Worm (Caenorhabditis elegans) whole organism, L1 larva: ENCODE results near the gene srxa-10.

ENCODE experiments used
- C04F5.9 ChIP-seq: sonication (generic microtip); optimal IDR thresholded peaks from 2 replicates; lab custom pipeline; 2016; ENCODE audit warnings: missing genetic modification characterization, missing compliant biosample characterization
- Y116A8C.19 ChIP-seq: sonication (generic microtip); optimal IDR thresholded peaks from 2 replicates; lab custom pipeline; 2016; ENCODE audit warnings: missing compliant biosample characterization, missing genetic modification characterization, borderline replicate concordance
- ceh-63 ChIP-seq: fragments of 200-800 bp; sonication (Bioruptor generic); optimal IDR thresholded peaks from 2 replicates; lab custom pipeline; 2018; ENCODE audit warnings: mild to moderate bottlenecking, missing genetic modification characterization, missing compliant biosample characterization
- ceh-82 ChIP-seq, 3 experiments: fragments of 150-350 bp in 1 of 3; sonication (generic microtip) in 2 of 3; optimal IDR thresholded peaks; 2 replicates each; lab custom pipeline; 2014 to 2017; ENCODE audit warnings: missing biosample characterization in 3 of 3, missing genetic modification characterization in 3 of 3
- ces-1 ChIP-seq: fragments of 150-350 bp; optimal IDR thresholded peaks from 2 replicates; lab custom pipeline; 2014; ENCODE audit warnings: missing biosample characterization, missing genetic modification reagents, missing genetic modification characterization
- dpl-1 ChIP-seq, 3 experiments: fragments of 150-350 bp in 2 of 3; sonication (generic microtip) in 1 of 3; optimal IDR thresholded peaks; 2 replicates each; lab custom pipeline; 2014 to 2017; ENCODE audit warnings: missing biosample characterization in 3 of 3, missing genetic modification characterization in 3 of 3, missing genetic modification reagents in 3 of 3
- efl-1 ChIP-seq, 4 experiments: fragments of 150-350 bp; optimal IDR thresholded peaks in 3 of 4; peaks in 1 of 4; 1 replicate in 1 of 4; 2 replicates in 3 of 4; lab custom pipeline; 2014; ENCODE audit warnings: missing biosample characterization in 2 of 4, missing genetic modification characterization in 2 of 4, missing genetic modification reagents in 2 of 4
- efl-3 ChIP-seq: fragments of 200-800 bp; sonication (Bioruptor generic); optimal IDR thresholded peaks from 2 replicates; lab custom pipeline; 2018; ENCODE audit warnings: mild to moderate bottlenecking, missing genetic modification characterization, missing compliant biosample characterization
- egl-13 ChIP-seq: sonication (generic microtip); optimal IDR thresholded peaks from 2 replicates; lab custom pipeline; 2016; ENCODE audit warnings: missing genotype, missing genetic modification reagents, missing genetic modification characterization, missing compliant biosample characterization
- egl-27 ChIP-seq, 2 experiments: fragments of 150-350 bp in 1 of 2; sonication (generic microtip); optimal IDR thresholded peaks; 3 replicates each; lab custom pipeline; 2017 to 2018; ENCODE audit warnings: missing biosample characterization in 2 of 2, missing genetic modification characterization in 2 of 2, missing genetic modification reagents in 2 of 2
- ets-5 ChIP-seq: fragments of 200-800 bp; sonication (Bioruptor generic); IDR thresholded peaks from 2 replicates; pipeline ENCODE4 v1.3.6; 2022; ENCODE audit warnings: missing genetic modification characterization, missing compliant biosample characterization
- fkh-8 ChIP-seq: sonication (generic microtip); optimal IDR thresholded peaks from 2 replicates; lab custom pipeline; 2016; ENCODE audit warnings: mild to moderate bottlenecking, missing genetic modification characterization, missing compliant biosample characterization
- fos-1 ChIP-seq: fragments of 150-350 bp; optimal IDR thresholded peaks from 2 replicates; lab custom pipeline; 2014; ENCODE audit warnings: missing biosample characterization, missing genetic modification characterization
- hlh-17 ChIP-seq: fragments of 200-800 bp; sonication (Bioruptor generic); optimal IDR thresholded peaks from 2 replicates; lab custom pipeline; 2018; ENCODE audit warnings: missing genetic modification characterization, mild to moderate bottlenecking, missing compliant biosample characterization, moderate library complexity, borderline replicate concordance
- hpl-2 ChIP-seq: fragments of 150-350 bp; optimal IDR thresholded peaks from 2 replicates; lab custom pipeline; 2014; ENCODE audit warnings: missing biosample characterization, missing genetic modification reagents, missing genetic modification characterization
- isw-1 ChIP-seq: fragments of 200-800 bp; sonication (Bioruptor generic); IDR thresholded peaks from 2 replicates; pipeline ENCODE4 v1.3.6; 2022; ENCODE audit warnings: missing genetic modification characterization, missing compliant biosample characterization
- lin-13 ChIP-seq: fragments of 150-350 bp; optimal IDR thresholded peaks from 2 replicates; lab custom pipeline; 2014; ENCODE audit warnings: missing biosample characterization, missing genetic modification reagents, missing genetic modification characterization
- lsy-2 ChIP-seq, 2 experiments: fragments of 150-350 bp; optimal IDR thresholded peaks; 2 replicates each; lab custom pipeline; 2014; ENCODE audit warnings: missing biosample characterization in 2 of 2, missing genetic modification characterization in 2 of 2
- mef-2 ChIP-seq: fragments of 150-350 bp; optimal IDR thresholded peaks from 2 replicates; lab custom pipeline; 2014; ENCODE audit warnings: missing biosample characterization, missing genetic modification characterization
- nhr-11 ChIP-seq: fragments of 150-350 bp; optimal IDR thresholded peaks from 2 replicates; lab custom pipeline; 2014; ENCODE audit warnings: missing biosample characterization, missing genetic modification characterization
- nhr-19 ChIP-seq: fragments of 200-800 bp; sonication (Bioruptor generic); conservative IDR thresholded peaks from 2 replicates; pipeline ENCODE4 v1.3.6; 2022; ENCODE audit warnings: missing genetic modification characterization, missing compliant biosample characterization
- nhr-20 ChIP-seq: sonication (generic microtip); optimal IDR thresholded peaks from 2 replicates; lab custom pipeline; 2016; ENCODE audit warnings: mild to moderate bottlenecking, missing genetic modification characterization, missing compliant biosample characterization
- nhr-237 ChIP-seq: fragments of 150-350 bp; optimal IDR thresholded peaks from 2 replicates; lab custom pipeline; 2014; ENCODE audit warnings: missing biosample characterization, missing genetic modification characterization
- nhr-71 ChIP-seq: sonication (generic microtip); optimal IDR thresholded peaks from 2 replicates; lab custom pipeline; 2016; ENCODE audit warnings: mild to moderate bottlenecking, missing genetic modification characterization, moderate library complexity, missing compliant biosample characterization
- nhr-76 ChIP-seq: sonication (generic microtip); optimal IDR thresholded peaks from 2 replicates; lab custom pipeline; 2017; ENCODE audit warnings: missing biosample characterization, missing genetic modification characterization
- nhr-84 ChIP-seq: sonication (generic microtip); optimal IDR thresholded peaks from 2 replicates; lab custom pipeline; 2017; ENCODE audit warnings: missing biosample characterization, missing genetic modification characterization
- nhr-85 ChIP-seq: sonication (generic microtip); peaks from one replicate; lab custom pipeline; 2016; ENCODE audit warnings: missing genetic modification characterization, inconsistent platforms, missing compliant biosample characterization
- nhr-90 ChIP-seq: sonication (generic microtip); optimal IDR thresholded peaks from 2 replicates; lab custom pipeline; 2016; ENCODE audit warnings: mild to moderate bottlenecking, missing genetic modification characterization, missing compliant biosample characterization; ENCODE audit not compliant: poor library complexity
- pag-3 ChIP-seq: sonication (generic microtip); optimal IDR thresholded peaks from 2 replicates; lab custom pipeline; 2017; ENCODE audit warnings: missing genetic modification characterization, mild to moderate bottlenecking, missing compliant biosample characterization, antibody characterized with exemption, borderline replicate concordance; ENCODE audit not compliant: insufficient read depth
- pqm-1 ChIP-seq: sonication (generic microtip); optimal IDR thresholded peaks from 3 replicates; lab custom pipeline; 2017; ENCODE audit warnings: missing biosample characterization, missing genetic modification characterization
- rnt-1 ChIP-seq: sonication (generic microtip); optimal IDR thresholded peaks from 2 replicates; lab custom pipeline; 2016; ENCODE audit warnings: mild to moderate bottlenecking, missing genetic modification characterization, moderate library complexity, missing compliant biosample characterization
- swsn-7 ChIP-seq: sonication (generic microtip); optimal IDR thresholded peaks from 2 replicates; lab custom pipeline; 2016; ENCODE audit warnings: missing genetic modification characterization, missing compliant biosample characterization
- tbx-2 ChIP-seq: sonication (generic microtip); optimal IDR thresholded peaks from 2 replicates; lab custom pipeline; 2016; ENCODE audit warnings: missing genetic modification characterization, missing compliant biosample characterization
- unc-30 ChIP-seq: sonication (generic microtip); optimal IDR thresholded peaks from 2 replicates; lab custom pipeline; 2017; ENCODE audit warnings: missing biosample characterization, missing genetic modification characterization
- unc-62 ChIP-seq: fragments of 150-350 bp; optimal IDR thresholded peaks from 2 replicates; lab custom pipeline; 2014; ENCODE audit warnings: missing biosample characterization, missing genetic modification reagents, missing genetic modification characterization
- unc-86 ChIP-seq: sonication (generic microtip); optimal IDR thresholded peaks from 2 replicates; lab custom pipeline; 2016; ENCODE audit warnings: missing genetic modification characterization, missing compliant biosample characterization
- unc-98 ChIP-seq: fragments of 200-800 bp; sonication (Bioruptor generic); IDR thresholded peaks from 2 replicates; pipeline ENCODE4 v1.3.6; 2022; ENCODE audit warnings: missing genetic modification characterization, missing compliant biosample characterization
- vab-15 ChIP-seq: sonication (generic microtip); optimal IDR thresholded peaks from 2 replicates; lab custom pipeline; 2017; ENCODE audit warnings: missing genotype, mild to moderate bottlenecking, missing genetic modification characterization, missing compliant biosample characterization
- xbp-1 ChIP-seq: sonication (generic microtip); optimal IDR thresholded peaks from 2 replicates; lab custom pipeline; 2016; ENCODE audit warnings: missing genetic modification characterization, missing compliant biosample characterization
- zag-1 ChIP-seq: fragments of 150-350 bp; optimal IDR thresholded peaks from 2 replicates; lab custom pipeline; 2014; ENCODE audit warnings: missing biosample characterization, missing genetic modification characterization
- zip-4 ChIP-seq: fragments of 200-800 bp; sonication (Bioruptor generic); optimal IDR thresholded peaks from 2 replicates; lab custom pipeline; 2018; ENCODE audit warnings: mild to moderate bottlenecking, missing genetic modification characterization, moderate library complexity, missing compliant biosample characterization
- ztf-11 ChIP-seq, 2 experiments: sonication (generic microtip); optimal IDR thresholded peaks; 2 replicates each; lab custom pipeline; 2016 to 2017; ENCODE audit warnings: missing genetic modification characterization in 2 of 2, missing biosample characterization in 1 of 2, missing compliant biosample characterization in 1 of 2
- ztf-4 ChIP-seq: fragments of 150-350 bp; optimal IDR thresholded peaks from 2 replicates; lab custom pipeline; 2014; ENCODE audit warnings: missing biosample characterization, missing genetic modification characterization

The srxa-10 gene

DNA sequence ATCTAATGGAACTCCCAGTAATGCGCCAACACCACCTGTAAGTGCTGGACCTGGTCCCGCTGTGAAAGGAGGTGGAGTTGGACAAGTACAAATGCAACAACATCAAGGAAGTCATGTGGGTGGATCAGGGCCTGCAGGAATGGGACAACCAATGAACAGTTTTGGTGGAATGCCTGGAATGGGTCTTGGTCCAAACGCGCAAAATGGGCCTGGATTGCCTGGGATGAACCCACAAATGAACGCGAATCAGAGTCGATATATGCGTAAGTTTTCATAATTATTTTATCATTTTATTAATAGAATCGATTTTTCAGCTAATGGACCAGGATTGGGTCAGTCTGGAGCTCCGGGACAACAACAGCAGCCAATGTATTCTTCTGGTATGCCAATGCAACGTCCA, 24.0 kb downstream of the srxa-10 start:
- no peak for TF ChIP-seq nhr-84 (tag; lab: Kevin White, UChicago)
- no peak for TF ChIP-seq efl-1 (optimal IDR thresholded peaks at IDR 0.05; lab: Kevin White, UChicago)
- TF ChIP-seq efl-1 (GFP tag; optimal IDR thresholded peaks at IDR 0.05 in 1 of 2; lab: Kevin White, UChicago) = peak in 1 of 2 experiments; percentile 90
- no peak for TF ChIP-seq C04F5.9

DNA sequence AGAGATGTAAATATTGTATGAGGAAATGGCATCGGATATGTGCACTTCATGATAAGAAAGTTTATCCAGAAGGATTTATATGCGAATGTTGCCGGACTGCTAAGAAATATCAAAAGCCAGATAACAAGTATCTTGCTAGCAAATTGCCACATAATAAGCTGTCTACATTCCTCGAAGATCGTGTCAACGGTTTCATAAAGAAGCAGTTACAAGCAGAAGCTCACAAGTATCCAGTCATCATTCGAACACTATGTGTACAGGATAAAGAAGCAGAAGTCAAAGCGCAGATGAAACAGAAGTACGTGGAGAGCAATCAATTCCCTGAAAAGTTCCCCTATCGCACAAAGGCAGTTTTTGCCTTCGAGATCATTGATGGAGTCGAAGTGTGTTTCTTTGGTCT, 25.8 kb downstream of the srxa-10 start:
- TF ChIP-seq dpl-1 (GFP tag; optimal IDR thresholded peaks at IDR 0.05; lab: Kevin White, UChicago) (no peak), nhr-90 (no peak), egl-13 (tag; lab: Kevin White, UChicago) (no peak), hpl-2 (GFP tag; lab: Kevin White, UChicago) (no peak), nhr-71 (tag; lab: Kevin White, UChicago) (no peak), unc-86 (tag; lab: Kevin White, UChicago) (no peak), egl-27 (tag; optimal IDR thresholded peaks at IDR 0.05; lab: Kevin White, UChicago) (no peak), ces-1 (GFP tag; lab: Kevin White, UChicago) (no peak), fkh-8 (tag; lab: Kevin White, UChicago) (no peak), mef-2 (tag; lab: Kevin White, UChicago) (no peak)
- TF ChIP-seq, all 84 proteins: peak for 0

DNA sequence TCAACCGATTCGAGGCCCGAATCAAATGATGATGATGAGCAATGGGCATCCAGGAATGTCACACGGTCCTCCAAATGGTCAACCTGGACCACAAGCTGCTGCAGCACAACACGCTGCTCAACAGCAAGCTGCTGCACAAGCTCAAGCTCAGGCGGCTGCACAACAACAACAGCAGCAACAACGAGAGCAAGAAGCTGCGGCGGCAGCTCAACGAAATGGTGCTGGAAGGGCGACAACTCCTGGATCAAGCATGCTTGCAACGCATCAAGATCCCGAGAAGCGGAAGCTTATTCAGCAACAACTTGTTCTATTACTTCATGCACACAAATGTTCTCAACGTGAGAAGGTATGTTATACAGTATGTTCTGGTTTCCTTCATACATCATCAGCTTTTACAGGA, 28.3 kb downstream of the srxa-10 start:
- no peak for TF ChIP-seq efl-1 (optimal IDR thresholded peaks at IDR 0.05; lab: Kevin White, UChicago)
- TF ChIP-seq efl-1 (GFP tag; optimal IDR thresholded peaks at IDR 0.05 in 1 of 2; lab: Kevin White, UChicago) = peak in 1 of 2 experiments; percentile 73
- TF ChIP-seq swsn-7 (tag; lab: Kevin White, UChicago) = no peak

DNA sequence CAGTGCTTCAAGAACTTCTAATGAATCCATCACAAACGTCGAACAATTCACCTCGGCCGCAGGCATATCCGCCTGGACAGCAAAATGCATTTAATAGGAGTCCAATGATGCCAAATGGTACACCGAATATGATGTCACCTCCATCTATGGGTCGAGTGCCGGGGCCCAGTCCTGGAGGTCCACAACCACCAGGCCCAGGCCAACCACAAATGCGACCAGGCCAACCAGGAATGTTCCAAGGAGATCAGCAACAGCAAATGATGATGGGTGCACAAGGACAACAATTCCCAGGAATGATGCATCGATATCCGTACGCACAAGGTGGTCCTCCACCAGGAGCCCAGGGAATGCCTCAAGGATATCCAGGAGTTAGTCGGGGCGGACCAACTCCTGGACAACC, 29.3 kb downstream of the srxa-10 start:
- no peak for TF ChIP-seq ceh-63
- TF ChIP-seq efl-3 (GFP tag; lab: Kevin White, UChicago) = no peak
- no peak for TF ChIP-seq nhr-76 (tag; lab: Kevin White, UChicago)
- TF ChIP-seq nhr-19 (GFP tag; lab: Robert Waterston, UW) = no peak
- no peak for TF ChIP-seq ceh-82 (tag; optimal IDR thresholded peaks at IDR 0.05; lab: Kevin White, UChicago)
- peak; percentile 51 for TF ChIP-seq nhr-85 (tag; lab: Kevin White, UChicago)
- no peak for TF ChIP-seq ets-5 (GFP tag; lab: Robert Waterston, UW)
- no peak for TF ChIP-seq egl-13 (tag; lab: Kevin White, UChicago)
- TF ChIP-seq efl-1 (optimal IDR thresholded peaks at IDR 0.05; lab: Kevin White, UChicago) = no peak
- peak in 1 of 2 experiments; percentile 30 for TF ChIP-seq efl-1 (GFP tag; optimal IDR thresholded peaks at IDR 0.05 in 1 of 2; lab: Kevin White, UChicago)
- no peak for TF ChIP-seq Y116A8C.19 (tag; lab: Kevin White, UChicago)

DNA sequence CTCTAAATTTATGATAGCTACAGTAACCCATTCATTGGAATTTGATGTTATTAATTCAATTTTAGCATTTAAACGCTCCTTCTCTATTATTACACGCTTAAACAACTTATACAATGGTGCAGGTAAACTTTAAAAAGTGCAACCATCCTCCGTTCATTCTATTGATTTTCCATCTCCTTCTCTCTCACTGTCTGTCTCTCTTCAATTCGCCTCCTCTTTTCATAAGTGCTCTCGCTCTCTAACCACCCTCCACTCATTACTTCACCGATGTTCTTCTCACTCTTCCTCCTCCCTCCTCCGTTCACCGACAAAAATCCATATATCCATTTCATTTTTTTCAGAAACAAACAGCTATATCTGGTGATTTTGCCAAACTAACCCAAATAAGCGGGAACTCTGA, 30.2 kb downstream of the srxa-10 start, which contains the start of gene cbp-1:
TSS of gene cbp-1 (plus strand) at position 335 of the 400 bp plus-strand sequence.
- no peak for TF ChIP-seq hpl-2 (GFP tag; lab: Kevin White, UChicago)
- TF ChIP-seq xbp-1 = peak; percentile 25
- TF ChIP-seq nhr-237 (tag; lab: Kevin White, UChicago) = no peak
- no peak for TF ChIP-seq unc-98
- peak; percentile 49 for TF ChIP-seq nhr-19 (GFP tag; lab: Robert Waterston, UW)
- TF ChIP-seq rnt-1 (tag; lab: Kevin White, UChicago) = peak; percentile 80
- no peak for TF ChIP-seq unc-86 (tag; lab: Kevin White, UChicago)
- TF ChIP-seq pqm-1 (tag; lab: Kevin White, UChicago) = no peak
- no peak for TF ChIP-seq unc-62
- no peak for TF ChIP-seq zip-4 (GFP tag; lab: Kevin White, UChicago)
- TF ChIP-seq C04F5.9 = no peak
- peak; percentile 81 to 85 for TF ChIP-seq lsy-2 (tag; optimal IDR thresholded peaks at IDR 0.05; lab: Kevin White, UChicago)
- TF ChIP-seq ztf-4 (tag; lab: Kevin White, UChicago) = no peak
- no peak for TF ChIP-seq lin-13 (GFP tag; lab: Kevin White, UChicago)
- TF ChIP-seq tbx-2 (tag; lab: Kevin White, UChicago) = peak; percentile 32
- TF ChIP-seq pag-3 = no peak
- TF ChIP-seq nhr-20 (tag; lab: Kevin White, UChicago) = peak; percentile 36
- no peak for TF ChIP-seq nhr-11 (tag; lab: Kevin White, UChicago)
- TF ChIP-seq egl-27 (tag; optimal IDR thresholded peaks at IDR 0.05; lab: Kevin White, UChicago) = no peak
- TF ChIP-seq isw-1 (GFP tag; lab: Robert Waterston, UW) = no peak
- peak in 1 of 2 experiments; percentile 47 for TF ChIP-seq ztf-11 (tag; optimal IDR thresholded peaks at IDR 0.05; lab: Kevin White, UChicago)
- TF ChIP-seq hlh-17 = no peak
- no peak for TF ChIP-seq vab-15 (tag; lab: Kevin White, UChicago)
- no peak for TF ChIP-seq zag-1 (tag; lab: Kevin White, UChicago)
- TF ChIP-seq fkh-8 (tag; lab: Kevin White, UChicago) = no peak
- TF ChIP-seq unc-30 (tag; lab: Kevin White, UChicago) = no peak
- TF ChIP-seq fos-1 (tag; lab: Kevin White, UChicago) = peak; percentile 8
